Fruit fly (Drosophila melanogaster) Kc167 (cell line): Measurements from ENCODE around the gene Nup358.

Experiments used
- Myc ChIP-seq: fragments of >200 bp; optimal IDR thresholded peaks from 2 replicates; lab custom pipeline; 2017; ENCODE audit warnings: missing external identifiers
- Sin3A ChIP-seq: fragments of >200 bp; optimal IDR thresholded peaks from 2 replicates; lab custom pipeline; 2018; ENCODE audit warnings: missing external identifiers
- h ChIP-seq: fragments of >200 bp; optimal IDR thresholded peaks from 3 replicates; lab custom pipeline; 2018; ENCODE audit warnings: missing external identifiers
- insv ChIP-seq: fragments of >200 bp; optimal IDR thresholded peaks from 3 replicates; lab custom pipeline; 2018; ENCODE audit warnings: missing external identifiers
- psq ChIP-seq: fragments of >200 bp; optimal IDR thresholded peaks from 2 replicates; lab custom pipeline; 2017; ENCODE audit warnings: missing external identifiers
- ttk ChIP-seq: sonication (Bioruptor generic); optimal IDR thresholded peaks from 2 replicates; lab custom pipeline; 2017; ENCODE audit warnings: missing external identifiers

DNA sequence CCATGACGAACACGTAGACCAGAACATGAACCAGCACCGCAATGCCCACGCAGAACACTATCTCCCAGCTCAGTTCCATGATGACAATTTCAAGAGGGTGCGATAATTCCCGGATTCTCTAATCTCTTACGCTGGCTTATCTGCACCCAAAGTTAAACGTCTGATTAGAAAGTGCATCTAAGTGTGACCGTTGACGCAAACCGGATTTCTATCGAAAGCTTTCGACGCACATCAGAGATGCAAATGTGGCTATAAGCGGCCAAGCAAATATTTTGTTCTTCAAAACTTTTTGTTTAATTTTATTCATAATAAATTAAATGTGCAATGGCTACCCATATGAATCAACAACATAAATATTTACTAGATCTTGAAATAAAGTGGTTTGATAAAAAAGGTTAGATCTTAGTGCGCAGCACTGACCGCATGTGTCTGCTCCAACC lies 13.2 kb downstream of the Nup358 start, which contains the start of the genes Kdsr and CG11858:
- TF ChIP-seq Myc (lab: Kevin White, UChicago): no peak
- TF ChIP-seq psq (lab: Kevin White, UChicago): no peak
- TF ChIP-seq h (lab: Kevin White, UChicago): no peak
- no peak for TF ChIP-seq insv
- TF ChIP-seq ttk (lab: Kevin White, UChicago): no peak
- no peak for TF ChIP-seq Sin3A (lab: Kevin White, UChicago)
